Worm (Caenorhabditis elegans) whole organism, L3 larva: ENCODE measurements around the gene fbxa-9.

Source experiments
- egl-27 ChIP-seq: sonication (generic microtip); optimal IDR thresholded peaks from 4 replicates; lab custom pipeline; 2017; ENCODE audit warnings: missing biosample characterization, missing genetic modification reagents, missing genetic modification characterization
- elt-1 ChIP-seq: fragments of 150-350 bp; optimal IDR thresholded peaks from 2 replicates; lab custom pipeline; 2014; ENCODE audit warnings: missing biosample characterization, missing genetic modification characterization
- elt-3 ChIP-seq, 3 experiments: fragments of 150-350 bp in 1 of 3; sonication (generic microtip) in 2 of 3; optimal IDR thresholded peaks; 2 replicates in 2 of 3; 4 replicates in 1 of 3; lab custom pipeline; 2014 to 2017; ENCODE audit warnings: missing biosample characterization in 3 of 3, missing genetic modification characterization in 3 of 3
- fkh-10 ChIP-seq: sonication (generic microtip); optimal IDR thresholded peaks from 2 replicates; lab custom pipeline; 2017; ENCODE audit warnings: missing biosample characterization, missing genetic modification reagents, missing genetic modification characterization
- nfya-1 ChIP-seq: sonication (generic microtip); optimal IDR thresholded peaks from 2 replicates; lab custom pipeline; 2017; ENCODE audit warnings: missing genetic modification characterization, mild to moderate bottlenecking, missing compliant biosample characterization, antibody characterized with exemption, moderate library complexity; ENCODE audit not compliant: insufficient read depth
- nhr-11 ChIP-seq: fragments of 150-350 bp; optimal IDR thresholded peaks from 2 replicates; lab custom pipeline; 2014; ENCODE audit warnings: missing biosample characterization, missing genetic modification characterization
- nhr-28 ChIP-seq: fragments of 150-350 bp; optimal IDR thresholded peaks from 2 replicates; lab custom pipeline; 2014; ENCODE audit warnings: missing biosample characterization, missing genetic modification characterization
- nhr-76 ChIP-seq: fragments of 150-350 bp; sonication (generic microtip); optimal IDR thresholded peaks from 5 replicates; lab custom pipeline; 2014; ENCODE audit warnings: missing biosample characterization, missing genetic modification characterization
- nhr-77 ChIP-seq: fragments of 150-350 bp; optimal IDR thresholded peaks from 2 replicates; lab custom pipeline; 2014; ENCODE audit warnings: missing biosample characterization, missing genetic modification characterization
- sea-2 ChIP-seq: fragments of 150-350 bp; sonication (generic microtip); optimal IDR thresholded peaks from 4 replicates; lab custom pipeline; 2014; ENCODE audit warnings: missing biosample characterization, missing genetic modification reagents, missing genetic modification characterization
- skn-1 ChIP-seq: fragments of 150-350 bp; optimal IDR thresholded peaks from 2 replicates; lab custom pipeline; 2014; ENCODE audit warnings: missing biosample characterization, missing genetic modification characterization
- unc-39 ChIP-seq: sonication (generic microtip); optimal IDR thresholded peaks from 4 replicates; lab custom pipeline; 2017; ENCODE audit warnings: missing biosample characterization, missing genetic modification characterization
- ztf-4 ChIP-seq: fragments of 150-350 bp; optimal IDR thresholded peaks from 2 replicates; lab custom pipeline; 2014; ENCODE audit warnings: missing biosample characterization, missing genetic modification characterization

DNA sequence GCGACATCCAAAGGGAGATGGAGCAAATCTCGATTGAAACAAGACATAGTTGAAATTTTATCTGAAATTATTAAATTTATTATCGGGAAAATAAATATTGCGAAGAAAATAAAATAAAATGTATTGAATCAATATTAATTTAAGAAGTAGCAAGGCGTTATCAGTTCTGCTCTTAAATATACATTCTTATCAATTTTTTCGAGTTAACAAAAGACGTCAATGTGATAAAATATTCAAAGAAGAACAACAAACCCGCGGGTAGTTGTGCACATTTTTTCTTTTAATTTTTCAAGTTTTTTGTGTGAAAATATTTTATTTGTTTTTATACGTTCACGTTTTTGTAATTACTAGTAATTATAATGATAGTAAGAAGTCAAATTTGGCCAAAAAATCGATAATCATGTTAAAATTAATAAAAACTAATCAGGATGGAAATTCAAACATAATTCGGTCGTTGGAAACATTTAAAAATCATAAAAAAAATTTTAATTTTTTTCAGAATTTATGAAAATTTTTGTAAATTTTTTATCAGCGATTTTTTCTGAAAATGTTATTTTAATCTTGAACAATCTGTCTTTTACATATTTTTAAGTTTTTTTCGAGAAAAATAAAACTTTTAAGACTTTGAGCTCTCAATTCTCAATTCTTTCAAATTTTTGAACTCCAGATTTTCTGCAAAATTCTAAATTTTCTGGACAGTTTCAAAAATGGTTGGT lies at the start of gene fbxa-9:
- TF ChIP-seq nhr-77 (no peak), elt-3 (tag; optimal IDR thresholded peaks at IDR 0.05; lab: Kevin White, UChicago) (no peak), nhr-28 (no peak), nfya-1 (tag; lab: Kevin White, UChicago) (no peak), unc-39 (tag; lab: Kevin White, UChicago) (no peak), nhr-11 (tag; lab: Kevin White, UChicago) (no peak), egl-27 (tag; lab: Kevin White, UChicago) (no peak), ztf-4 (tag; lab: Kevin White, UChicago) (no peak), skn-1 (tag; lab: Kevin White, UChicago) (no peak), sea-2 (GFP tag; lab: Kevin White, UChicago) (no peak), elt-1 (tag; lab: Kevin White, UChicago) (no peak), fkh-10 (GFP tag; lab: Kevin White, UChicago) (no peak), nhr-76 (no peak)
